Fruit fly (Drosophila melanogaster) whole organism, pupa: ENCODE results near the gene Dsor1.

Source experiments
- CG10348 ChIP-seq: fragments of 200-800 bp; sonication (Bioruptor generic); IDR thresholded peaks from 2 replicates; pipeline ENCODE4 v1.3.6; 2022; ENCODE audit warnings: missing biosample characterization, missing genetic modification characterization
- CG14655 ChIP-seq: fragments of 200-800 bp; sonication (Bioruptor generic); optimal IDR thresholded peaks from 3 replicates; lab custom pipeline; 2017; ENCODE audit warnings: mild to moderate bottlenecking, missing biosample characterization, missing genetic modification reagents, missing genetic modification characterization
- CG32121 ChIP-seq: fragments of 200-800 bp; sonication (Bioruptor generic); IDR thresholded peaks from 2 replicates; pipeline ENCODE4 v1.3.6; 2022; ENCODE audit warnings: missing biosample characterization, missing genetic modification characterization
- CG34367 ChIP-seq: fragments of 200-800 bp; sonication (Bioruptor generic); optimal IDR thresholded peaks from 2 replicates; lab custom pipeline; 2018; ENCODE audit warnings: missing biosample characterization, mild to moderate bottlenecking, missing genetic modification characterization
- CG4496 ChIP-seq: fragments of 200-800 bp; sonication (Bioruptor generic); IDR thresholded peaks from 3 replicates; pipeline ENCODE4 v1.3.6; 2022; ENCODE audit warnings: missing biosample characterization, missing genetic modification characterization
- CG8159 ChIP-seq: fragments of 200-800 bp; sonication (Bioruptor generic); optimal IDR thresholded peaks from 3 replicates; lab custom pipeline; 2018; ENCODE audit warnings: missing biosample characterization, mild to moderate bottlenecking, missing genetic modification characterization, moderate library complexity
- CG8301 ChIP-seq: fragments of 200-800 bp; sonication (Bioruptor generic); optimal IDR thresholded peaks from 2 replicates; lab custom pipeline; 2018; ENCODE audit warnings: missing biosample characterization, mild to moderate bottlenecking, missing genetic modification characterization
- CG9948 ChIP-seq: fragments of 200-800 bp; sonication (Bioruptor generic); optimal IDR thresholded peaks from 2 replicates; lab custom pipeline; 2018; ENCODE audit warnings: missing biosample characterization, mild to moderate bottlenecking, missing genetic modification characterization, moderate library complexity
- D1 ChIP-seq: fragments of 200-800 bp; sonication (Bioruptor generic); optimal IDR thresholded peaks from 2 replicates; lab custom pipeline; 2018; ENCODE audit warnings: missing biosample characterization, mild to moderate bottlenecking, missing genetic modification characterization, moderate library complexity
- EcR ChIP-seq: fragments of 200-800 bp; sonication (Bioruptor generic); optimal IDR thresholded peaks from 3 replicates; lab custom pipeline; 2019; ENCODE audit warnings: missing biosample characterization, missing genetic modification characterization, mild to moderate bottlenecking, moderate library complexity, missing genetic modification reagents
- Ets98B ChIP-seq: fragments of 200-800 bp; sonication (Bioruptor generic); IDR thresholded peaks from 2 replicates; pipeline ENCODE4 v1.3.6; 2022; ENCODE audit warnings: missing biosample characterization, missing genetic modification characterization
- Pif1A ChIP-seq: fragments of 200-800 bp; sonication (Bioruptor generic); optimal IDR thresholded peaks from 3 replicates; lab custom pipeline; 2016; ENCODE audit warnings: missing biosample characterization, missing genetic modification characterization
- Snoo ChIP-seq: fragments of 200-800 bp; sonication (Bioruptor generic); optimal IDR thresholded peaks from 3 replicates; lab custom pipeline; 2017; ENCODE audit warnings: missing biosample characterization, mild to moderate bottlenecking, missing genetic modification characterization, inconsistent platforms
- gl ChIP-seq: fragments of 200-800 bp; sonication (Bioruptor generic); optimal IDR thresholded peaks from 2 replicates; lab custom pipeline; 2018; ENCODE audit warnings: missing biosample characterization, mild to moderate bottlenecking, missing genetic modification characterization
- rn ChIP-seq: fragments of 200-800 bp; sonication (Bioruptor generic); IDR thresholded peaks from 2 replicates; pipeline ENCODE4 v1.3.6; 2022; ENCODE audit warnings: missing biosample characterization, missing genetic modification characterization

The Dsor1 gene

dm6 chrX:9297661-9298433 is 50.7 kb downstream of the Dsor1 start:
- TF ChIP-seq gl (tag; lab: Kevin White, UChicago) (no peak), CG32121 (GFP tag; lab: Robert Waterston, UW) (no peak), CG14655 (GFP tag; lab: Kevin White, UChicago) (no peak), CG8159 (no peak), CG10348 (no peak), CG34367 (no peak), CG8301 (tag; lab: Kevin White, UChicago) (no peak), CG4496 (GFP tag; lab: Robert Waterston, UW) (no peak), rn (no peak), D1 (tag; lab: Kevin White, UChicago) (no peak), EcR (GFP tag; lab: Kevin White, UChicago) (no peak), Ets98B (GFP tag; lab: Robert Waterston, UW) (no peak), Pif1A (GFP tag; lab: Kevin White, UChicago) (no peak), CG9948 (tag; lab: Kevin White, UChicago) (no peak), Snoo (tag; lab: Kevin White, UChicago) (no peak)
